Fruit fly (Drosophila melanogaster) whole organism, embryonic: ENCODE measurements around the gene CG14354.
A peak's percentile ranks its signal among the peaks of the same experiment; 100 is the strongest.

Experiments used
- Asciz ChIP-seq: fragments of 200-800 bp; sonication (Bioruptor generic); optimal IDR thresholded peaks from 2 replicates; lab custom pipeline; 2017; ENCODE audit warnings: missing biosample characterization, mild to moderate bottlenecking, missing genetic modification characterization, missing genetic modification reagents
- Atf6 ChIP-seq: fragments of 200-800 bp; sonication (Bioruptor generic); IDR thresholded peaks from 2 replicates; pipeline ENCODE4 v1.3.6; 2022; ENCODE audit warnings: missing biosample characterization, missing genetic modification characterization
- CG10543 ChIP-seq: fragments of 200-800 bp; sonication (Bioruptor generic); optimal IDR thresholded peaks from 3 replicates; lab custom pipeline; 2017; ENCODE audit warnings: missing biosample characterization, mild to moderate bottlenecking, missing genetic modification characterization, moderate library complexity
- CG10654 ChIP-seq: fragments of 200-800 bp; sonication (Bioruptor generic); optimal IDR thresholded peaks from 2 replicates; lab custom pipeline; 2016; ENCODE audit warnings: missing biosample characterization, missing genetic modification characterization
- CG11085 ChIP-seq: fragments of 200-800 bp; sonication (Bioruptor generic); IDR thresholded peaks from 2 replicates; pipeline ENCODE4 v1.3.6; 2022; ENCODE audit warnings: missing biosample characterization, missing genetic modification characterization
- CG12942 ChIP-seq: fragments of 200-800 bp; sonication (Bioruptor generic); optimal IDR thresholded peaks from 3 replicates; lab custom pipeline; 2016; ENCODE audit warnings: missing biosample characterization, missing genetic modification characterization
- CG13894 ChIP-seq: fragments of 200-800 bp; sonication (Bioruptor generic); optimal IDR thresholded peaks from 3 replicates; lab custom pipeline; 2018; ENCODE audit warnings: missing biosample characterization, mild to moderate bottlenecking, missing genetic modification characterization, moderate library complexity
- CG14441 ChIP-seq: fragments of 200-800 bp; sonication (Bioruptor generic); IDR thresholded peaks from 2 replicates; pipeline ENCODE4 v1.3.6; 2022; ENCODE audit warnings: missing biosample characterization, missing genetic modification characterization
- CG1529 ChIP-seq: fragments of 200-800 bp; sonication (Bioruptor generic); optimal IDR thresholded peaks from 3 replicates; lab custom pipeline; 2018; ENCODE audit warnings: missing biosample characterization, missing genetic modification characterization
- CG15479 ChIP-seq: fragments of 200-800 bp; sonication (Bioruptor generic); optimal IDR thresholded peaks from 3 replicates; lab custom pipeline; 2019; ENCODE audit warnings: missing biosample characterization, mild to moderate bottlenecking, missing genetic modification characterization, moderate library complexity
- CG17612 ChIP-seq: fragments of 200-800 bp; sonication (Bioruptor generic); IDR thresholded peaks from 2 replicates; pipeline ENCODE4 v1.3.6; 2022; ENCODE audit warnings: missing biosample characterization, missing genetic modification characterization
- CG17829 ChIP-seq: fragments of 200-800 bp; optimal IDR thresholded peaks from 2 replicates; lab custom pipeline; 2019; ENCODE audit warnings: missing biosample characterization, mild to moderate bottlenecking, missing genetic modification characterization, moderate library complexity
- CG2116 ChIP-seq: fragments of 200-800 bp; sonication (Bioruptor generic); optimal IDR thresholded peaks from 3 replicates; lab custom pipeline; 2018; ENCODE audit warnings: missing biosample characterization, mild to moderate bottlenecking, missing genetic modification characterization
- CG2712 ChIP-seq: fragments of 200-800 bp; optimal IDR thresholded peaks from 3 replicates; lab custom pipeline; 2019; ENCODE audit warnings: missing biosample characterization, mild to moderate bottlenecking, missing genetic modification characterization, moderate library complexity
- CG30403 ChIP-seq: fragments of 200-800 bp; sonication (Bioruptor generic); optimal IDR thresholded peaks from 3 replicates; lab custom pipeline; 2016; ENCODE audit warnings: missing biosample characterization, missing genetic modification characterization
- CG34422 ChIP-seq: fragments of 200-800 bp; sonication (Bioruptor generic); IDR thresholded peaks from 3 replicates; pipeline ENCODE4 v1.3.6; 2022; ENCODE audit warnings: missing biosample characterization, missing genetic modification characterization
- CG3995 ChIP-seq: fragments of 200-800 bp; sonication (Bioruptor generic); optimal IDR thresholded peaks from 3 replicates; lab custom pipeline; 2016; ENCODE audit warnings: missing biosample characterization, missing genetic modification characterization
- CG4424 ChIP-seq: fragments of 200-800 bp; sonication (Bioruptor generic); optimal IDR thresholded peaks from 3 replicates; lab custom pipeline; 2016; ENCODE audit warnings: missing biosample characterization, missing genetic modification characterization
- CG4707 ChIP-seq: fragments of 200-800 bp; sonication (Bioruptor generic); optimal IDR thresholded peaks from 2 replicates; lab custom pipeline; 2018; ENCODE audit warnings: missing biosample characterization, mild to moderate bottlenecking, missing genetic modification characterization, moderate library complexity
- CG9797 ChIP-seq: fragments of 200-800 bp; sonication (Bioruptor generic); optimal IDR thresholded peaks from 3 replicates; lab custom pipeline; 2018; ENCODE audit warnings: missing biosample characterization, mild to moderate bottlenecking, missing genetic modification characterization
- CG9876 ChIP-seq: fragments of 200-800 bp; sonication (Bioruptor generic); optimal IDR thresholded peaks from 2 replicates; lab custom pipeline; 2016; ENCODE audit warnings: missing biosample characterization, missing genetic modification characterization
- Camta ChIP-seq: fragments of 200-800 bp; sonication (Bioruptor generic); optimal IDR thresholded peaks from 2 replicates; lab custom pipeline; 2016; ENCODE audit warnings: missing biosample characterization, missing genetic modification characterization
- D19A ChIP-seq: fragments of 200-800 bp; optimal IDR thresholded peaks from 3 replicates; lab custom pipeline; 2019; ENCODE audit warnings: missing biosample characterization, mild to moderate bottlenecking, missing genetic modification characterization, moderate library complexity
- D19B ChIP-seq: fragments of 200-800 bp; sonication (Bioruptor generic); optimal IDR thresholded peaks from 2 replicates; lab custom pipeline; 2017; ENCODE audit warnings: missing biosample characterization, mild to moderate bottlenecking, missing genetic modification characterization
- Dbx ChIP-seq: fragments of 200-800 bp; sonication (Bioruptor generic); IDR thresholded peaks from 3 replicates; pipeline ENCODE4 v1.3.6; 2022; ENCODE audit warnings: missing biosample characterization, missing genetic modification characterization
- H15 ChIP-seq: fragments of 200-800 bp; sonication (Bioruptor generic); IDR thresholded peaks from 3 replicates; pipeline ENCODE4 v1.3.6; 2022; ENCODE audit warnings: missing biosample characterization, missing genetic modification characterization
- HmgD ChIP-seq: fragments of 200-800 bp; sonication (Bioruptor generic); optimal IDR thresholded peaks from 3 replicates; lab custom pipeline; 2016; ENCODE audit warnings: missing biosample characterization, missing genetic modification characterization
- Hr3 ChIP-seq: fragments of 200-800 bp; sonication (Bioruptor generic); optimal IDR thresholded peaks from 3 replicates; lab custom pipeline; 2016; ENCODE audit warnings: missing biosample characterization, missing genetic modification characterization
- TFAM ChIP-seq: fragments of 200-800 bp; sonication (Bioruptor generic); optimal IDR thresholded peaks from 2 replicates; lab custom pipeline; 2017; ENCODE audit warnings: missing biosample characterization, missing genetic modification characterization, inconsistent platforms
- ato ChIP-seq: fragments of 200-800 bp; sonication (Bioruptor generic); IDR thresholded peaks from 2 replicates; pipeline ENCODE4 v1.3.6; 2022; ENCODE audit warnings: missing biosample characterization, missing genetic modification characterization; ENCODE audit not compliant: partially characterized antibody
- bowl ChIP-seq: fragments of 200-800 bp; sonication (Bioruptor generic); IDR thresholded peaks from 2 replicates; pipeline ENCODE4 v1.3.6; 2022; ENCODE audit warnings: missing biosample characterization, missing genetic modification characterization
- crp ChIP-seq, 2 experiments: fragments of 200-800 bp; sonication (Bioruptor generic); optimal IDR thresholded peaks; 2 replicates in 1 of 2; 3 replicates in 1 of 2; lab custom pipeline; 2017; ENCODE audit warnings: missing biosample characterization in 2 of 2, missing genetic modification characterization in 2 of 2, mild to moderate bottlenecking in 1 of 2, moderate library complexity in 1 of 2
- dan ChIP-seq: fragments of 200-800 bp; sonication (Bioruptor generic); IDR thresholded peaks from 2 replicates; pipeline ENCODE4 v1.3.6; 2022; ENCODE audit warnings: missing biosample characterization, missing genetic modification characterization
- danr ChIP-seq: fragments of 200-800 bp; sonication (Bioruptor generic); IDR thresholded peaks from 2 replicates; pipeline ENCODE4 v1.3.6; 2022; ENCODE audit warnings: missing biosample characterization, missing genetic modification characterization
- exex ChIP-seq: fragments of 200-800 bp; sonication (Bioruptor generic); optimal IDR thresholded peaks from 4 replicates; lab custom pipeline; 2018; ENCODE audit warnings: missing biosample characterization, mild to moderate bottlenecking, missing genetic modification characterization, moderate library complexity
- gem ChIP-seq: fragments of 200-800 bp; sonication (Bioruptor generic); optimal IDR thresholded peaks from 2 replicates; lab custom pipeline; 2019; ENCODE audit warnings: missing biosample characterization, mild to moderate bottlenecking, missing genetic modification characterization, moderate library complexity
- jumu ChIP-seq: fragments of 200-800 bp; sonication (Bioruptor generic); optimal IDR thresholded peaks from 3 replicates; lab custom pipeline; 2016; ENCODE audit warnings: missing biosample characterization, missing genetic modification characterization
- org-1 ChIP-seq: fragments of 200-800 bp; sonication (Bioruptor generic); optimal IDR thresholded peaks from 2 replicates; lab custom pipeline; 2017; ENCODE audit warnings: missing biosample characterization, missing genetic modification characterization
- pfk ChIP-seq: fragments of 200-800 bp; sonication (Bioruptor generic); optimal IDR thresholded peaks from 2 replicates; lab custom pipeline; 2018; ENCODE audit warnings: missing biosample characterization, mild to moderate bottlenecking, missing genetic modification characterization, moderate library complexity
- pnt ChIP-seq: fragments of 200-800 bp; sonication (Bioruptor generic); optimal IDR thresholded peaks from 3 replicates; lab custom pipeline; 2016; ENCODE audit warnings: missing biosample characterization, missing genetic modification characterization
- pum ChIP-seq: fragments of 200-800 bp; sonication (Bioruptor generic); optimal IDR thresholded peaks from 2 replicates; lab custom pipeline; 2016; ENCODE audit warnings: missing biosample characterization, missing genetic modification characterization
- pzg ChIP-seq: fragments of 200-800 bp; sonication (Bioruptor generic); optimal IDR thresholded peaks from 3 replicates; lab custom pipeline; 2018; ENCODE audit warnings: missing biosample characterization, mild to moderate bottlenecking, missing genetic modification characterization, moderate library complexity
- salm ChIP-seq: fragments of 200-800 bp; sonication (Bioruptor generic); optimal IDR thresholded peaks from 2 replicates; lab custom pipeline; 2018; ENCODE audit warnings: missing biosample characterization, mild to moderate bottlenecking, missing genetic modification characterization
- shn ChIP-seq: fragments of 200-800 bp; sonication (Bioruptor generic); optimal IDR thresholded peaks from 3 replicates; lab custom pipeline; 2016; ENCODE audit warnings: missing biosample characterization, missing genetic modification characterization
- slbo ChIP-seq: fragments of 200-800 bp; sonication (Bioruptor generic); IDR thresholded peaks from 2 replicates; pipeline ENCODE4 v1.3.6; 2022; ENCODE audit warnings: missing biosample characterization, missing genetic modification characterization
- stwl ChIP-seq: fragments of 200-800 bp; sonication (Bioruptor generic); optimal IDR thresholded peaks from 3 replicates; lab custom pipeline; 2018; ENCODE audit warnings: missing biosample characterization, mild to moderate bottlenecking, missing genetic modification characterization, moderate library complexity
- tna ChIP-seq: fragments of 200-800 bp; sonication (Bioruptor generic); IDR thresholded peaks from 2 replicates; pipeline ENCODE4 v1.3.6; 2022; ENCODE audit warnings: missing biosample characterization, missing genetic modification characterization; ENCODE audit not compliant: partially characterized antibody
- ttk ChIP-seq: fragments of 200-800 bp; sonication (Bioruptor generic); IDR thresholded peaks from 2 replicates; pipeline ENCODE4 v2.1.2; 2022; ENCODE audit warnings: missing biosample characterization, missing genetic modification characterization
- zen2 ChIP-seq: fragments of 200-800 bp; sonication (Bioruptor generic); IDR thresholded peaks from 3 replicates; pipeline ENCODE4 v1.3.6; 2022; ENCODE audit warnings: missing biosample characterization, missing genetic modification characterization; ENCODE audit not compliant: partially characterized antibody
- zfh2 ChIP-seq: fragments of 200-800 bp; sonication (Bioruptor generic); optimal IDR thresholded peaks from 2 replicates; lab custom pipeline; 2016; ENCODE audit warnings: missing biosample characterization, missing genetic modification characterization

Gene CG14354

dm6 chr3R:25831799-25832280 is 16.6 kb downstream of the CG14354 start, which contains the start of the genes Mst57Da and alpha4GT2:
TSS of gene Mst57Da (minus strand) at chr3R:25831899.
TSS of gene alpha4GT2 (plus strand) at chr3R:25832230.
- TF ChIP-seq exex (tag; lab: Kevin White, UChicago) (no peak), Camta (GFP tag; lab: Kevin White, UChicago) (no peak), pum (no peak), CG11085 (GFP tag; lab: Robert Waterston, UW) (no peak), TFAM (GFP tag; lab: Kevin White, UChicago) (no peak), crp (GFP tag; optimal IDR thresholded peaks at IDR 0.05; lab: Kevin White, UChicago) (no peak), CG10654 (GFP tag; lab: Kevin White, UChicago) (no peak), CG2712 (tag; lab: Kevin White, UChicago) (no peak), salm (tag; lab: Kevin White, UChicago) (no peak), CG17612 (GFP tag; lab: Robert Waterston, UW) (no peak)

DNA sequence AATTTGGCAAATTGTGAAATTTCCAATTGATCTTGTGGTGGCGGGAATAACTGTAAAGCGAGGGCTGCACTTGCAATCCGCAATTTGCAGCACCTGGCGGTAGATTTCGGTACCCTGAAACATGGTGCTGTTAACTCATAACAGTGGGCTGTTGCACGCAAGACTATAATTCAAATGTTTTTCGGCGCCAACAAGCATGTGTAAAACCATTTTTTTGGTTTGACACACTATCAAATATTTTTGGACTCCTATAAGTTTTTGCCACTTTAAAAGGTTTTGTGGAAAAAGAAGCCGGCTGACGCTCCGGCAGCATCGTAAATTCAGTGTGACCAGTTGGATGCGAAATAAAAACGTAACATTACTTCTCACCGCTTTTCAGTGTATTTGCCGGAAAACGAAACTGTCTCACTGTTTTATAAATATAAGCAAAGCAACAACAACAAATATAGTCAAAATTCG is 36.0 kb downstream of the CG14354 start, which contains the start of the genes CG14545 and CG5886:
Gene CG14545, minus strand, starts transcription at position 68 of the 459 bp plus-strand sequence.
Gene CG5886, plus strand, starts transcription at position 409 of the 459 bp plus-strand sequence.
- TF ChIP-seq Asciz (GFP tag; lab: Kevin White, UChicago), result no peak
- no peak for TF ChIP-seq Dbx (GFP tag; lab: Robert Waterston, UW)
- TF ChIP-seq zen2 (GFP tag; lab: Robert Waterston, UW), result no peak
- TF ChIP-seq CG30403 (GFP tag; lab: Kevin White, UChicago), result peak; percentile 23
- peak; percentile 5 for TF ChIP-seq gem (tag; lab: Kevin White, UChicago)
- no peak for TF ChIP-seq jumu (GFP tag; lab: Kevin White, UChicago)
- TF ChIP-seq CG2116, result peak; percentile 37
- no peak for TF ChIP-seq bowl (GFP tag; lab: Robert Waterston, UW)
- TF ChIP-seq CG4424 (GFP tag; lab: Kevin White, UChicago), result no peak
- TF ChIP-seq zfh2 (GFP tag; lab: Kevin White, UChicago), result no peak
- TF ChIP-seq CG12942, result no peak
- no peak for TF ChIP-seq CG14441
- no peak for TF ChIP-seq CG9876 (GFP tag; lab: Kevin White, UChicago)
- TF ChIP-seq slbo (GFP tag; lab: Robert Waterston, UW), result no peak
- TF ChIP-seq tna (GFP tag; lab: Robert Waterston, UW), result no peak
- no peak for TF ChIP-seq CG34422
- TF ChIP-seq H15 (GFP tag; lab: Robert Waterston, UW), result no peak
- TF ChIP-seq pzg (GFP tag; lab: Kevin White, UChicago), result peak; percentile 75
- no peak for TF ChIP-seq CG3995
- no peak for TF ChIP-seq Atf6 (GFP tag; lab: Robert Waterston, UW)
- no peak for TF ChIP-seq CG13894 (tag; lab: Kevin White, UChicago)
- TF ChIP-seq Hr3, result no peak
- TF ChIP-seq stwl (tag; lab: Kevin White, UChicago), result peak; percentile 89
- TF ChIP-seq org-1, result no peak
- TF ChIP-seq pnt (GFP tag; lab: Kevin White, UChicago), result no peak
- no peak for TF ChIP-seq CG4707 (GFP tag; lab: Kevin White, UChicago)
- no peak for TF ChIP-seq ttk
- TF ChIP-seq CG9797 (GFP tag; lab: Kevin White, UChicago), result peak; percentile 85
- TF ChIP-seq dan (GFP tag; lab: Robert Waterston, UW), result no peak
- TF ChIP-seq D19A (tag; lab: Kevin White, UChicago), result no peak
- TF ChIP-seq danr (GFP tag; lab: Robert Waterston, UW), result no peak
- TF ChIP-seq shn, result no peak
- TF ChIP-seq CG1529 (GFP tag; lab: Kevin White, UChicago), result no peak
- TF ChIP-seq D19B (GFP tag; lab: Kevin White, UChicago), result no peak
- no peak for TF ChIP-seq pfk
- no peak for TF ChIP-seq CG10543 (GFP tag; lab: Kevin White, UChicago)
- no peak for TF ChIP-seq ato
- no peak for TF ChIP-seq HmgD (GFP tag; lab: Kevin White, UChicago)
- no peak for TF ChIP-seq CG17829 (tag; lab: Kevin White, UChicago)
- TF ChIP-seq pum, result no peak
- no peak for TF ChIP-seq CG15479 (GFP tag; lab: Kevin White, UChicago)
